Worm (Caenorhabditis elegans): ENCODE data around the gene srab-2.

ce11 chrV:5104934-5105333 is at the start of gene srab-2:
- TF ChIP-seq lin-39 (tag; optimal IDR thresholded peaks at IDR 0.05) = no peak
- TF ChIP-seq elt-2 (tag; optimal IDR thresholded peaks at IDR 0.05) = no peak
- no peak for TF ChIP-seq ceh-9 (tag; optimal IDR thresholded peaks at IDR 0.05)
- no peak for TF ChIP-seq nhr-25 (tag; optimal IDR thresholded peaks at IDR 0.05)
- TF ChIP-seq nhr-11 (tag; optimal IDR thresholded peaks at IDR 0.05) = no peak
- no peak for TF ChIP-seq nhr-12 (tag; optimal IDR thresholded peaks at IDR 0.05)
- TF ChIP-seq jun-1 (tag; optimal IDR thresholded peaks at IDR 0.05) = no peak
- no peak for TF ChIP-seq aly-2 (tag; optimal IDR thresholded peaks at IDR 0.05)
- TF ChIP-seq ceh-82 (tag; optimal IDR thresholded peaks at IDR 0.05) = no peak

Data from whole organism, L3 larva.